Fruit fly (Drosophila melanogaster): ENCODE measurements around the gene CG16800.

CG16800 gene

dm6 chr2L:12974562-12975366 is 8.4 kb downstream of the CG16800 start (continued):
- TF ChIP-seq CG17612 (GFP tag; IDR thresholded peaks at IDR 0.05) (no peak), Dref (GFP tag; IDR thresholded peaks at IDR 0.05) (no peak), CG32532 (GFP tag; IDR thresholded peaks at IDR 0.05) (peak; percentile 30; the same call in 1 of the 2 replicates), otp (GFP tag; IDR thresholded peaks at IDR 0.05) (no peak), CG8924 (tag; optimal IDR thresholded peaks at IDR 0.05) (no peak), Neu2 (GFP tag; optimal IDR thresholded peaks at IDR 0.05; ENCODE audit: borderline replicate concordance) (no peak), YL-1 (GFP tag; optimal IDR thresholded peaks at IDR 0.05) (peak; percentile 20), trh (GFP tag; optimal IDR thresholded peaks at IDR 0.05) (no peak), CG8765 (GFP tag; IDR thresholded peaks at IDR 0.05) (no peak), fd96Cb (tag; optimal IDR thresholded peaks at IDR 0.05) (no peak), CG13894 (tag; optimal IDR thresholded peaks at IDR 0.05) (no peak), hbn (GFP tag; IDR thresholded peaks at IDR 0.05; ENCODE audit: partially characterized antibody) (no peak), tll (GFP tag; optimal IDR thresholded peaks at IDR 0.05) (no peak), Ada2b (GFP tag; IDR thresholded peaks at IDR 0.05) (no peak), chif (GFP tag; optimal IDR thresholded peaks at IDR 0.05) (no peak), cg (GFP tag; optimal IDR thresholded peaks at IDR 0.05) (peak; percentile 13), gem (tag; optimal IDR thresholded peaks at IDR 0.05) (no peak), CG9876 (GFP tag; optimal IDR thresholded peaks at IDR 0.05) (no peak), CoRest (tag; optimal IDR thresholded peaks at IDR 0.05) (no peak), CG10565 (GFP tag; optimal IDR thresholded peaks at IDR 0.05) (no peak), HHEX (GFP tag; optimal IDR thresholded peaks at IDR 0.05) (no peak), CG3407 (GFP tag; optimal IDR thresholded peaks at IDR 0.05) (no peak), amos (GFP tag; IDR thresholded peaks at IDR 0.05; ENCODE audit: partially characterized antibody) (no peak), CG13424 (tag; optimal IDR thresholded peaks at IDR 0.05) (no peak), CG16779 (GFP tag; IDR thresholded peaks at IDR 0.05) (no peak), Hand (GFP tag; optimal IDR thresholded peaks at IDR 0.05) (no peak), Pdp1 (GFP tag; optimal IDR thresholded peaks at IDR 0.05) (peak in 1 of 2 experiments; percentile 28), wek (GFP tag; optimal IDR thresholded peaks at IDR 0.05) (no peak), unc-4 (GFP tag; IDR thresholded peaks at IDR 0.05; ENCODE audit: partially characterized antibody) (no peak), dysf (GFP tag; IDR thresholded peaks at IDR 0.05) (no peak), zen (tag; optimal IDR thresholded peaks at IDR 0.05) (no peak), Hr39 (optimal IDR thresholded peaks at IDR 0.05) (no peak), CG33213 (GFP tag; optimal IDR thresholded peaks at IDR 0.05) (no peak), GATAe (GFP tag; conservative IDR thresholded peaks at IDR 0.05) (no peak), schlank (tag; optimal IDR thresholded peaks at IDR 0.05) (no peak), gsb (GFP tag; IDR thresholded peaks at IDR 0.05) (no peak), CG11723 (GFP tag; optimal IDR thresholded peaks at IDR 0.05) (no peak), tup (GFP tag; optimal IDR thresholded peaks at IDR 0.05) (no peak), BtbVII (GFP tag; optimal IDR thresholded peaks at IDR 0.05) (no peak), CG12769 (tag; optimal IDR thresholded peaks at IDR 0.05) (peak; percentile 7), cwo (GFP tag; optimal IDR thresholded peaks at IDR 0.05) (peak; percentile 48), sc (optimal IDR thresholded peaks at IDR 0.05) (no peak), sc (GFP tag; optimal IDR thresholded peaks at IDR 0.05) (no peak), CG10979 (tag; optimal IDR thresholded peaks at IDR 0.05) (no peak), ftz-f1 (GFP tag; optimal IDR thresholded peaks at IDR 0.05) (no peak), crol (GFP tag; IDR thresholded peaks at IDR 0.05) (no peak; the same call in 1 of the 2 replicates), CG12219 (GFP tag; optimal IDR thresholded peaks at IDR 0.05) (no peak), Med (GFP tag) (peak; percentile 68), Doc3 (GFP tag; IDR thresholded peaks at IDR 0.05; ENCODE audit: partially characterized antibody) (no peak)
